Worm (Caenorhabditis elegans): Measurements from ENCODE around the gene F14D7.14.

- TF ChIP-seq elt-2 (tag; optimal IDR thresholded peaks at IDR 0.05): no peak
- TF ChIP-seq pha-2 (tag; optimal IDR thresholded peaks at IDR 0.05): no peak
- no peak for TF ChIP-seq tbx-2 (tag; optimal IDR thresholded peaks at IDR 0.05)
- TF ChIP-seq ttx-3 (tag; optimal IDR thresholded peaks at IDR 0.05): no peak
- TF ChIP-seq ceh-9 (tag; optimal IDR thresholded peaks at IDR 0.05): no peak
- TF ChIP-seq hlh-30 (tag; optimal IDR thresholded peaks at IDR 0.05; ENCODE audit: insufficient read depth): no peak
- TF ChIP-seq nhr-11 (tag; optimal IDR thresholded peaks at IDR 0.05): no peak
Observed at ce11 chrV:14268616-14269015, 41.1 kb upstream of the F14D7.14 start, which contains the start of gene F40G12.4.

Measured in whole organism, late embryonic.